Fruit fly (Drosophila melanogaster) whole organism: ENCODE results near the gene CG13970.

Experiments
- Dll ChIP-seq: fragments of >200 bp; optimal IDR thresholded peaks from 2 replicates; lab custom pipeline; 2017
- pan ChIP-seq: fragments of >200 bp; optimal IDR thresholded peaks from 2 replicates; lab custom pipeline; 2017

DNA sequence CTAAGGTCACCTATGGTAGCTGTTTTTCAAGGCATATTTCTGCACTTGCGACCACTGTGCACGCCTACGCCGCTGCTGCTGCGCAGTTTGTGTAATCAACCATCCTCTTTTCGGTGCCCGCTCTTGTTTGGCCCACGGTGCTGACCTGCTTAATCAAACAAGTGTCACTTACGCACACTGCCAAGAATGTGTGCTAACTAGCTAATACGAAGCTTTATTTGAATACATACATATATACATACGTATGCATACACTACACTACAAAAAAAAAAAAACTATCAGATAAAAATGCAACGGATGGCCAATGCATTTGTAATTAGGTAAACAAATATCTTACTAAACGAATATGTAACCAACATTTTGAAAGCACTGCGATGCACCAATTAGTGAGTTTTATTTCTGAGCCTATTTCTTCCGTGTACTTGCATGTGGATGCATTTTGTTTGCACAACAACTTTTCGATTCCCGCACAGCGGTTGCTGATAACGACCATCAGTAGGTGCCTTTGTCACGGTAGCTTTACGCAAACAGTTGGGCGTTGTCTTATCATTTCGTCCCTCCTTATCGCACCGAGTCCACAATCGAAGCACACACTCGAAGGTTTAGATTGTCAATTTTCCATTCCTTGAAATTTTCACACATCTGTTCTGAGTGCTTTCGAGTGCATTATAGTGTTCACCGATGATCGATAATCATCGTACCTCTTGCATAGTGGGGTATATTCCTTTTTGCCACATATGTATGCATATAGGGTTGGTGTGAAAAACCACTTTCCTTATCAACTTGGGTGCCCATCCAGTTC, 17.5 kb downstream of the CG13970 start:
- no peak for TF ChIP-seq Dll (lab: Kevin White, UChicago)
- TF ChIP-seq pan (lab: Kevin White, UChicago) = no peak
